Worm (Caenorhabditis elegans): Measurements from ENCODE around the gene T05B4.8.

ce11 chrV:4131471-4131939, 15.5 kb upstream of the T05B4.8 start, which contains the start of gene nhr-57:
- TF ChIP-seq nhr-76 (tag; optimal IDR thresholded peaks at IDR 0.05): no peak
- no peak for TF ChIP-seq snpc-4 (tag; optimal IDR thresholded peaks at IDR 0.05)
- no peak for TF ChIP-seq ztf-11 (tag; optimal IDR thresholded peaks at IDR 0.05)
- TF ChIP-seq mab-5 (tag; optimal IDR thresholded peaks at IDR 0.05): no peak
- TF ChIP-seq nhr-12 (tag; optimal IDR thresholded peaks at IDR 0.05): no peak
- TF ChIP-seq unc-39 (tag; optimal IDR thresholded peaks at IDR 0.05): no peak
- TF ChIP-seq pha-4 (tag; optimal IDR thresholded peaks at IDR 0.05): no peak
- TF ChIP-seq nhr-237 (tag; optimal IDR thresholded peaks at IDR 0.05): peak; percentile 31
- TF ChIP-seq mep-1 (tag; optimal IDR thresholded peaks at IDR 0.05): no peak
- TF ChIP-seq lsy-2 (tag; optimal IDR thresholded peaks at IDR 0.05): no peak
- TF ChIP-seq elt-1 (tag; optimal IDR thresholded peaks at IDR 0.05; ENCODE audit: borderline replicate concordance, insufficient read depth): no peak
- TF ChIP-seq unc-62 (GFP tag; optimal IDR thresholded peaks at IDR 0.05): peak; percentile 41
